Fruit fly (Drosophila melanogaster) whole organism: ENCODE results near the gene CG12998.

Experiments used
- CG8478 ChIP-seq: fragments of >200 bp; optimal IDR thresholded peaks from 2 replicates; lab custom pipeline; 2018; ENCODE audit warnings: inconsistent platforms
- Dll ChIP-seq: fragments of >200 bp; optimal IDR thresholded peaks from 2 replicates; lab custom pipeline; 2017
- EcR ChIP-seq, 2 experiments: fragments of >200 bp; optimal IDR thresholded peaks; 2 replicates each; lab custom pipeline; 2017; ENCODE audit warnings: missing biosample characterization in 2 of 2, missing genetic modification characterization in 2 of 2, missing genetic modification reagents in 2 of 2
- pan ChIP-seq: fragments of >200 bp; optimal IDR thresholded peaks from 2 replicates; lab custom pipeline; 2017
- psq ChIP-seq: fragments of >200 bp; optimal IDR thresholded peaks from 2 replicates; lab custom pipeline; 2017
- usp ChIP-seq: fragments of >200 bp; optimal IDR thresholded peaks from 2 replicates; lab custom pipeline; 2017; ENCODE audit warnings: missing biosample characterization, missing genetic modification characterization, mixed read lengths

CG12998 gene

DNA sequence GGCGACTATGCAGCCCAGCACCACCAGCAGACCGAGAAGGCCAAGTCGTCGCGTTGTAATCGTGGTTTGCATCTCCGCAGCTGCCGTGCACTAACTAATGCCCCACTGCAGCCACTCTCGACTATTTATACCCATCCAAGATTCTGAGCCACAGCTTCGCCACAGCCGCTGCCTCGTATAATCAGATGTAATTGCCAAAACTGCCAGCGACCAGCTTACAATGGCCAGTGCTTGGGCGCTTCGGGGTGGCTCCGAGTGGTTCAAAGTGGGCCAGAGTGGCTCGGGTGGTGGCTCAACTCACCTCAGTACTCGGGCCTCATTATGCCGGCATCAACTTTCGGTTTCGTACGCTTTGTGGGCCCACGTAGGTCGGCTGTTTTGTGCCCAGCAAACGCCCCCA is 5.2 kb downstream of the CG12998 start, which contains the start of gene CG34327:
Gene CG34327 (minus strand): TSS at position 101 of the 400 bp plus-strand sequence.
- TF ChIP-seq pan (lab: Kevin White, UChicago) (no peak), CG8478 (lab: Kevin White, UChicago) (no peak), psq (lab: Kevin White, UChicago) (no peak), usp (GFP tag; lab: Kevin White, UChicago) (no peak), EcR (GFP tag; optimal IDR thresholded peaks at IDR 0.05; lab: Kevin White, UChicago) (no peak), Dll (no peak)

DNA sequence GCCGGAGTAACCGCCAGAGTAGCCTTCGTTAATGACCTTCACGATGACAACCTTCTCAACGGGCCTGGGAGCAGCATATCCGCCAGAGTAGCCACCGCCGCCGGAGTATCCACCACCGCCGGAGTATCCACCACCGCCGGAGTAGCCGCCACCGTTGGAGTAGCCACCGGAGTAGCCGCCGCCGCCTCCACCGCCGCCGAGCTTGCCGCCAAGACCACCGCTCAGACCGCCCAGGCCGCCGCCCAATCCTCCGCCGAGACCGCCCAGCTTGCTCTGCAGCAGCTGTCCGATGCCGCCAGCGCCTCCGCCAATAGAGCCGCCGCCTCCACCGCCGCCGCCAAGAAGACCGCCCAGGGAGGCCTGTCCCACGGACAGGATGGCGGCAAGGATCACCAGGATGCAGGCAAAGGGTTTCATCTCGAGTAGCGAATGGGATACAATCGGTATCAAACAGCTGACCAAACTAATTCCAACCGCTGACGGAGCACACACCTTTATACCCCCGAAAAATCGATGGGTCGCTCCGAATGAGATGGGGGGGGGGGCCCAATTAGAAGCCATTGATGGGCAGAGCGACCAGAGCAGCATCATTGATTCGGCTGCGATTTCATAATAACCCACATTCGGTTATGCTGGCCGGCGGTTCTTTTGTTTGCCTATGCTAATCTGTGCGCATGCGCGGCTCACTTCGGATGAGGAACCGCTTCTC is 7.7 kb downstream of the CG12998 start:
- TF ChIP-seq EcR (GFP tag; optimal IDR thresholded peaks at IDR 0.05; lab: Kevin White, UChicago): no peak
- no peak for TF ChIP-seq usp (GFP tag; lab: Kevin White, UChicago)
- no peak for TF ChIP-seq pan (lab: Kevin White, UChicago)
- no peak for TF ChIP-seq psq (lab: Kevin White, UChicago)
- TF ChIP-seq Dll: no peak
- no peak for TF ChIP-seq CG8478 (lab: Kevin White, UChicago)

DNA sequence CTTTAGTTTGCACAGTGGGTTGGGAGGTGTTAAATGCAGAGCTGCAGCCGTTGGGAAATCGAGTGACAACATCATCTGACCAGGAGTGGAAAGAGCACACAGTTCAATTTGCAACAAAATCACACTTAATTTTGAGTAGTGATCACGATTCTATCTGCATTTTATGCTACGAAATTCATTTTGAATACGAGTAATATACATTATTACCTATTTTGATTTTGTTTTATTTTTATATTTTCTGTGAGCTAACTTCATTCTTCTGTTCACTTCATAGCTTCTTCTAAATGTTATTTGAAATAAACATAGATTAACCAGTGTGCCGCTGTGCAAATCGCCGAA is 8.2 kb downstream of the CG12998 start, which contains the start of gene CG10598:
Gene CG10598 (minus strand): TSS at position 187 of the 339 bp plus-strand sequence.
- no peak for TF ChIP-seq psq (lab: Kevin White, UChicago)
- no peak for TF ChIP-seq EcR (GFP tag; optimal IDR thresholded peaks at IDR 0.05; lab: Kevin White, UChicago)
- no peak for TF ChIP-seq Dll
- TF ChIP-seq CG8478 (lab: Kevin White, UChicago): no peak
- no peak for TF ChIP-seq pan (lab: Kevin White, UChicago)
- TF ChIP-seq usp (GFP tag; lab: Kevin White, UChicago): no peak

DNA sequence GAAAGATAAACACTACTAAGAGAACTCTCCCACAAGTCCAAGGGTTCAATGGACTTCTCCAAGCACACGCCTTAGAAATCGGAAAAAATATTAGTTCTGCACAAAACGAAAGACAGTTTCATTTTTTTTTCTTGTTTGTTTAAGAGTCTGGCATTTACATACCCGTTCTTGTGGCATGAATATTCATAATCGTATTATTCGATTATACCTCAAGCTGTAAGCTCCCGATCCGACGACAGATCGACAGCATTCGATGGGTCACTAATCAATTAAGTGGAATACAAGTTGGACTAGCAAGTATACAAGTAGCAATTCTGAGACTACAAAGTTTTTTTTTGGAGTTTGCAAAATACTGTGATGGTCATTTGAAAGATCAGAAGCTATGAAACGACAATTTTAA is 9.0 kb downstream of the CG12998 start:
- TF ChIP-seq psq (lab: Kevin White, UChicago) (no peak), EcR (GFP tag; optimal IDR thresholded peaks at IDR 0.05; lab: Kevin White, UChicago) (no peak), usp (GFP tag; lab: Kevin White, UChicago) (no peak), pan (lab: Kevin White, UChicago) (no peak), Dll (no peak), CG8478 (lab: Kevin White, UChicago) (no peak)

DNA sequence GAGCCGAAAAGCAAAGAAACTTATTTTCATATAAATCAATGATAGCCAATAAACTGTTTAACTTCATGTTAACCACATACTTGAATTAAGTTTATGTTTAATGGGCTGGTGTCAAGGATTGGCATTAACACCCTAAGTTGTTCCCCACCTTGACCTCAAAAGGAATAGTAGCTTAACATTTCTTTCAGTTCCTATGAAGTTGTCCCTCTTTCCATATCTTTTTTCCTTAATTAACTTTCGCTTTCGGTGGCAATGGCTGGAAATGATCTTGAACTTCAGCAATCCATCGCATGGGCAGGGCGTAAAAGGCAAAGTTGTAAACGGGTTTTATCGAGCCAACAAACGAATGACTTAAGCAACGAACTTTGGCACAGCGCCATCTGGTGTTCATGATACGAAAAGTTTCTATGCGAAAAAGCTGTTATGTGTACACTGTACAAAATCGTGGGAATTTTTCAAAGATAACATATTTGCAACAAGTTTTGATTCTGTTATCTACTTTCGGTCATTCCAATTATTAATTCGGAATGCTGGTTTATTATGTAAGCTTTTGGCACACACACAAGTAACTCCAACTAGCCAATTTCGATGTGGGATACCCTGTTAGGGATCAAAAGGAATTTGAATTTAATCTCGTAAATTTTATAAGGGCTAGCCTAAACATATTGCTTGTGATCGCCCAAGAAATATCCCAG is 11.2 kb downstream of the CG12998 start:
- TF ChIP-seq pan (lab: Kevin White, UChicago) (no peak), CG8478 (lab: Kevin White, UChicago) (no peak), psq (lab: Kevin White, UChicago) (no peak), Dll (no peak), usp (GFP tag; lab: Kevin White, UChicago) (no peak), EcR (GFP tag; optimal IDR thresholded peaks at IDR 0.05; lab: Kevin White, UChicago) (no peak)

DNA sequence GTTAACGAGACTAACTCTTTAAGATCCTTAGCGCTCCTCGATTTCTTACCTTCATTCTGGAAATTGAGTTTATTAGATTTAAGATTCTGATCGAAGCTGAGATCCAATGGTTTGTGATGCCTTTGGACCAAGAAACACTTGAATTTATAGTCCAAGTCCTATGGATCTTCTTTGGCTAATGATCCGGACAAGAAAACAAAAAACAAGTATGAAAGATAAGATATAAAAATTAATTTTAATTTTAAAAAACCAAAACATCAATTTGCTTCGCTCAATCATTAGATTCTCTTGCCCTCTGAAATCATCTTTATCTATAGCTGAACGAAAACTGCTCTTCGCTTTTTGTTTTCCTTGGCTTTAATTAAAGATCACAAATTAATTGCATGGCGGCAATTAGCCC is 12.5 kb downstream of the CG12998 start, which contains the start of gene CG10597:
Gene CG10597 (minus strand): TSS at position 101 of the 400 bp plus-strand sequence.
- no peak for TF ChIP-seq pan (lab: Kevin White, UChicago)
- TF ChIP-seq CG8478 (lab: Kevin White, UChicago): no peak
- no peak for TF ChIP-seq Dll
- no peak for TF ChIP-seq EcR (GFP tag; optimal IDR thresholded peaks at IDR 0.05; lab: Kevin White, UChicago)
- TF ChIP-seq psq (lab: Kevin White, UChicago): no peak

- TF ChIP-seq EcR (GFP tag; optimal IDR thresholded peaks at IDR 0.05; lab: Kevin White, UChicago) (no peak), psq (lab: Kevin White, UChicago) (no peak), pan (lab: Kevin White, UChicago) (no peak), Dll (no peak), usp (GFP tag; lab: Kevin White, UChicago) (no peak), CG8478 (lab: Kevin White, UChicago) (no peak)
Observed at dm6 chrX:17232642-17233041, 14.2 kb downstream of the CG12998 start, which contains the start of gene f. Gene f (plus strand): TSS chrX:17232942.

dm6 chrX:17236468-17236867 is 18.0 kb downstream of the CG12998 start:
- TF ChIP-seq psq (lab: Kevin White, UChicago): no peak
- no peak for TF ChIP-seq EcR (GFP tag; optimal IDR thresholded peaks at IDR 0.05; lab: Kevin White, UChicago)
- TF ChIP-seq pan (lab: Kevin White, UChicago): no peak
- no peak for TF ChIP-seq Dll
- no peak for TF ChIP-seq CG8478 (lab: Kevin White, UChicago)
- TF ChIP-seq usp (GFP tag; lab: Kevin White, UChicago): no peak

- TF ChIP-seq usp (GFP tag; lab: Kevin White, UChicago): no peak
- no peak for TF ChIP-seq psq (lab: Kevin White, UChicago)
- TF ChIP-seq CG8478 (lab: Kevin White, UChicago): no peak
- TF ChIP-seq Dll: no peak
- no peak for TF ChIP-seq pan (lab: Kevin White, UChicago)
- TF ChIP-seq EcR (GFP tag; optimal IDR thresholded peaks at IDR 0.05; lab: Kevin White, UChicago): no peak
Observed at dm6 chrX:17237421-17237820, 19.0 kb downstream of the CG12998 start.

dm6 chrX:17244854-17245253 is 26.4 kb downstream of the CG12998 start, which contains the start of gene CG8915:
Gene CG8915 (minus strand): TSS chrX:17245001.
- TF ChIP-seq usp (GFP tag; lab: Kevin White, UChicago) (no peak), psq (lab: Kevin White, UChicago) (no peak), EcR (GFP tag; optimal IDR thresholded peaks at IDR 0.05; lab: Kevin White, UChicago) (no peak), pan (lab: Kevin White, UChicago) (no peak)

DNA sequence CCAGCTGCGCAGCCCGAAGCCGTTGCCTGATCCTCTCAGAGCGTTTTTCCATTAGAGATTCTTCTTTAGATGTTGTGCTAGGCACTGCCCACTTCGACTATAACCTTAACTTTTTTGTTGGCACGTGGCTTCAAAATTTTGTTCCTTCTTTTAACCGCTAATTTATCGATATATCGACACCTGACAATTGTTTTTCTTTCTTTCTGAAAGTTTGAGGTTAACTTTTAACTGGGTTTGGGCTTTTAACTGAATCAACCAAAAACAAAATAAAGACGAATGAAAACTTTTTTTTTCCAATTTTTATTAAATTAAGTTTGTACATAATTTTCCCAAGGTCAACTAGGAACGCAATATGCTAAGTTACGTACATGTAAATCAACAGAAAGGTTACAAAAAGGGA is 28.4 kb downstream of the CG12998 start, which contains the start of gene CG42854:
Gene CG42854 (minus strand): TSS at position 101 of the 400 bp plus-strand sequence.
- TF ChIP-seq pan (lab: Kevin White, UChicago): no peak
- TF ChIP-seq Dll: no peak
- no peak for TF ChIP-seq usp (GFP tag; lab: Kevin White, UChicago)
- TF ChIP-seq EcR (GFP tag; optimal IDR thresholded peaks at IDR 0.05; lab: Kevin White, UChicago): no peak
- TF ChIP-seq psq (lab: Kevin White, UChicago): no peak
- TF ChIP-seq CG8478 (lab: Kevin White, UChicago): no peak
